Worm (Caenorhabditis elegans): ENCODE measurements around the gene nhr-110.

Gene nhr-110

DNA sequence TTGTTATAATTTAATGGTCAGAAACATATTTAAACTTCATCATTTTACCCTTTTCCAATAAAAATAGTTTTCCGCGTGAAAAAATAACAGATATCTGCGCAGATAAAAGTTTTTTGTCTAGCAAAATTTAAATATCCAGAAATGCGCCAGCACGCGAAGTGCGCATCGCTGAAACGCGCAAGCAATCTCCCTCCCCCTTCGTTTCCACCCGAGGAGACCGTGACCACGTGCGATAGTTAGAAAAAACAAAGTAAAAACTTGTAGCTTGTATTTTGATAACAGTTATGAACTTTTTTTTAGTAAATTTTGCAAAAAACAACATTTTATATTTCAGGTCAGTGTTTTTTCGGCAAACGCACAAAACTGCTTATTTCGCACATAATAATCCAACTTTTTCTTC lies 25.2 kb downstream of the nhr-110 start:
- TF ChIP-seq hlh-30 (tag; optimal IDR thresholded peaks at IDR 0.05; ENCODE audit: insufficient read depth) (peak; percentile 19), ZK337.2 (GFP tag; IDR thresholded peaks at IDR 0.05) (0 out of 2 replicates have a peak, but pooled peaks have one; percentile 30), dve-1 (tag; optimal IDR thresholded peaks at IDR 0.05; ENCODE audit: insufficient read depth) (peak; percentile 7), dmd-6 (GFP tag; IDR thresholded peaks at IDR 0.05) (peak; percentile 61), nhr-42 (GFP tag; IDR thresholded peaks at IDR 0.05) (peak; percentile 67; the same call in 1 of the 2 replicates)

DNA sequence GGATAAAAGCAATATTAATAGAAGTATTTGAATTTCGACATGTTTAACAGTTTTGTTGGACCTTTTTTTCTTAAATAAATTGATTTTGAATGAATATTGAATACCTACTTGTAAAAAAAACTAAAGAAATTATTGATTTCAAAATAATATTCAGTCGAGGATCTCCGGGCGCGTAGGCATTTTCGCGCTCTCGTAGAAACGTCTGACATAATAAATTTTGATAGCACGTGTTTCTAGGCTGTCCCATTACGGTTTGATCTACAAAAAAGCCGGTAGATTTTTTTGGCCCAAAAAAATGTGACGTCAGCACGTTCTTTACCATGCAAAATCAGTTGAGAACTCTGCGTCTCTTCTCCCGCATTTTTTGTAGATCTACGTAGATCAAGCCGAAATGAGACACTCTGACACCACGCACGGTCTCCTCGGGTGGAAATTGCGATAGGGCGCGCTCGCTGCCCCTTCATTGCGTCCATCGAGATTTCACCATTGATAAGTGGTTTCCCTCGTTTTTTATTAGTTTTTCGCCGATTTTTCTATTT lies 29.6 kb downstream of the nhr-110 start:
- TF ChIP-seq nhr-76 (tag; optimal IDR thresholded peaks at IDR 0.05): no peak
- TF ChIP-seq zfp-3 (GFP tag; conservative IDR thresholded peaks at IDR 0.05): peak; percentile 56; the same call in 1 of the 2 replicates
- TF ChIP-seq dmd-6 (GFP tag; IDR thresholded peaks at IDR 0.05): peak; percentile 11; the same call in 1 of the 2 replicates
- TF ChIP-seq T26A8.4 (GFP tag; IDR thresholded peaks at IDR 0.05): peak; percentile 55
- no peak for TF ChIP-seq lin-15B (tag; optimal IDR thresholded peaks at IDR 0.05)
- no peak for TF ChIP-seq nhr-42 (GFP tag; IDR thresholded peaks at IDR 0.05)

DNA sequence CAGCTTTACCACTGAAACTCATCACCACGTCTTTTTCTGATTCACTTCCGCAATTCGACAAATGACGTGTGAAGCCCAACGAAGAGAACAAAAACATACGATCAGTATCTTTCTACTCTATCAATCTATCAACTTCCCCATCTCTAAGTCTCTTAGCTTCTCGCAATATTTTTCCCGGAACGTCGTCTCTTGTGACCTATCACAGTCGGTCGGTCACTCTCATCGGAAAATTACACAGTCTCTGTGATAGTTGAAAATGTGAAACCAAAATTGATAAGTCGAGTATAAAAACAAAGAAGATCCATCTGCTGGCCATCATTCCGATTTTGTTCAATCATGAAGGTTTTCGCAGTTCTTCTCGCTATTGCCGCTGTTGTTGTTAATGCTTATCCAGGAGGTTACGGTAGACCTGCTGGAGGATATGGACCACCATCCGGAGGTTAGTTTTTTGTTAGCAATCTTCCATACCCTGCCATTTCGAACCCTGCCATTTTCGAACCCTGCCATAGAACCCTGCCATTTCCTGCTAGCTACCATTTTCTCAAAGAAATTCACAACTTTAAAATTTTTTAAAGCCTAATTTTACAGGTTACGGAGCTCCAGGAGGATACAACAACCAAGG lies 30.3 kb downstream of the nhr-110 start, which contains the start of gene F16B4.4:
F16B4.4 (plus strand) TSS at position 221 of the 622 bp plus-strand sequence.
- TF ChIP-seq aly-2 (tag; optimal IDR thresholded peaks at IDR 0.05) (no peak), ZK546.5 (tag; optimal IDR thresholded peaks at IDR 0.05) (no peak), vab-7 (GFP tag; IDR thresholded peaks at IDR 0.05) (no peak), egl-27 (tag; optimal IDR thresholded peaks at IDR 0.05) (no peak), nhr-77 (tag; optimal IDR thresholded peaks at IDR 0.05) (peak; percentile 2), hlh-11 (tag; optimal IDR thresholded peaks at IDR 0.05) (peak; percentile 59), mdl-1 (tag; optimal IDR thresholded peaks at IDR 0.05) (peak in 1 of 2 experiments; percentile 6), nhr-10 (tag; optimal IDR thresholded peaks at IDR 0.05) (peak; percentile 70), spr-3 (GFP tag; optimal IDR thresholded peaks at IDR 0.05) (no peak), unc-62 (GFP tag; optimal IDR thresholded peaks at IDR 0.05 in 1 of 2) (peak in 1 of 2 experiments; percentile 79), unc-62 (tag; optimal IDR thresholded peaks at IDR 0.05) (no peak), nhr-28 (tag; optimal IDR thresholded peaks at IDR 0.05) (peak; percentile 81), mxl-3 (GFP tag; optimal IDR thresholded peaks at IDR 0.05) (peak; percentile 55), lin-1 (GFP tag; IDR thresholded peaks at IDR 0.05) (no peak), hlh-30 (tag; optimal IDR thresholded peaks at IDR 0.05; ENCODE audit: insufficient read depth) (peak; percentile 50), ama-1 (optimal IDR thresholded peaks at IDR 0.05) (peak; percentile 30), pha-4 (GFP tag; IDR thresholded peaks at IDR 0.05) (no peak), pha-4 (tag; optimal IDR thresholded peaks at IDR 0.05) (no peak), lsy-2 (tag; optimal IDR thresholded peaks at IDR 0.05) (peak; percentile 8 to 15)

DNA sequence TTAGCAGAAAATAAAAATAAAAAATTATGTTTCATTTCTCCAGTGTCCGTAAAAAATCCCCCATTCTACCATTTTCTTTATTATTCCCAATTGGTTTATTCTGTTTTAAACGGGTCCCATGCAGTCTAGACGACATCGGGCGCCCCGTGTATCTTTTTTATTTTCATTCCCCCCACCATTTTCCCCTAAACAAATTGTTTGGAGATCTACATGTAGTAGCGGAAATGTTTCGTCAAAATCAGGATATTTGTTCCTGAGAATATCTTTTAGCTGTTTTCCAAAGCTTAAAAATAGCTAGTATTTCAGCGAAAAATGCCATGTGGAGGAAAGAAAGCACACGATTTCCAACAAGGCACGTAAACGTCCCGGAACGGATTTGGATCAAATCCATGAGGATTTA lies 36.1 kb downstream of the nhr-110 start, which contains the start of gene F16B4.5:
F16B4.5 (plus strand) TSS at position 301 of the 400 bp plus-strand sequence.
- TF ChIP-seq lin-38 (GFP tag; IDR thresholded peaks at IDR 0.05) (no peak), Y5F2A.4 (GFP tag; optimal IDR thresholded peaks at IDR 0.05) (no peak), aly-2 (tag; optimal IDR thresholded peaks at IDR 0.05) (no peak), zag-1 (tag; optimal IDR thresholded peaks at IDR 0.05) (no peak), F49E8.2 (tag; optimal IDR thresholded peaks at IDR 0.05; ENCODE audit: borderline replicate concordance) (no peak), mdl-1 (tag; optimal IDR thresholded peaks at IDR 0.05) (no peak), lim-7 (GFP tag; IDR thresholded peaks at IDR 0.05) (no peak), hlh-11 (tag; optimal IDR thresholded peaks at IDR 0.05) (no peak), lsy-2 (tag; optimal IDR thresholded peaks at IDR 0.05) (no peak), ctbp-1 (GFP tag; IDR thresholded peaks at IDR 0.05) (no peak), fkh-10 (GFP tag; optimal IDR thresholded peaks at IDR 0.05) (no peak), gei-8 (GFP tag; optimal IDR thresholded peaks at IDR 0.05) (no peak), daf-12 (tag; optimal IDR thresholded peaks at IDR 0.05) (no peak), nhr-237 (tag; optimal IDR thresholded peaks at IDR 0.05) (no peak)

All from whole organism, L4 larva.